Fruit fly (Drosophila melanogaster): ENCODE data around the gene CG43125.
A peak's percentile ranks its signal among the peaks of the same experiment; 100 is the strongest.

CG43125 gene

DNA sequence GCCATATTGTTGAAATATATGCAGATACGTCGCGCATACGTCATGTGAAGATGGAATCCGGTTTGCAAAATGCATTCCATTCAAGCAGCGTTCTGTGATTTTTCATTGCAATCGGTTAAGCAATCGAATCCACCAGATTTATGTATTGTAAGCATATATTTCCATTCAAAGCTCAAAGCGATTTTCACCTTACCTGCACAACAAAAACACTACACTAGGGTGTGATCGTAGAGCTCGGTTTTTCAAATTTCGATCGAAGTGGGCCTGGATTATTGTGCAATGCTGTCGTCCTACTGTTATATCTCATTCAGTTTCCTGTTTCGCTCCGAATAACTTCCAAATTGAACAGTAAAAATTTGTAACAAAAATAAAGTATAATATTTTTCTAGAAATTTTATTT is 27.6 kb upstream of the CG43125 start, which contains the start of gene Mst98Ca:
Gene Mst98Ca, plus strand, starts transcription at position 301 of the 400 bp plus-strand sequence.
- TF ChIP-seq CG4496 (GFP tag; IDR thresholded peaks at IDR 0.05) (no peak), Pif1A (GFP tag; optimal IDR thresholded peaks at IDR 0.05) (no peak)

DNA sequence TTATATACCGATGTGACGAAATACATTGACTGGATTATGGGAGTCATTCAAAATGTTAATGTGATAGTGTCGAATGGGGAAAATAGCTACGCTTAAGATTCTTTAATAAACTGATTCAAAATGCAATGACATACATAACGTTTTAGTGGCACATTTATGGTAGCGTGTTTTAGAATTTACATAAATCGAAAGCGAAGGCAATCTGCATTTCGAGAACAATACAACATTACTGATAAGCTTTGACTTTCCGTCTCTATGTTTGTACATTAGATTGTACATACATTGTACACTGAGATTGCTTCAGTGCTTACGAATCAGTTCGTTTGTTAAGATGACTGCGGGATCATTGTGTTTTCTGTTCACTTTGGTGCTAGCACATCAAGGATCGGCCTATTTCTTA is 20.0 kb upstream of the CG43125 start, which contains the start of gene CG34437:
Gene CG34437, plus strand, starts transcription at position 301 of the 400 bp plus-strand sequence.
- no peak for TF ChIP-seq Pif1A (GFP tag; optimal IDR thresholded peaks at IDR 0.05)
- TF ChIP-seq Ets98B (GFP tag; IDR thresholded peaks at IDR 0.05): no peak
- no peak for TF ChIP-seq CG12605 (GFP tag; IDR thresholded peaks at IDR 0.05)
- no peak for TF ChIP-seq gl (tag; optimal IDR thresholded peaks at IDR 0.05)
- TF ChIP-seq EcR (GFP tag; optimal IDR thresholded peaks at IDR 0.05): no peak
- TF ChIP-seq CG4496 (GFP tag; IDR thresholded peaks at IDR 0.05): no peak
- TF ChIP-seq D1 (tag; optimal IDR thresholded peaks at IDR 0.05): no peak
- TF ChIP-seq CG14655 (GFP tag; optimal IDR thresholded peaks at IDR 0.05): no peak
- TF ChIP-seq CG8159 (tag; optimal IDR thresholded peaks at IDR 0.05): no peak
- TF ChIP-seq CG8301 (tag; optimal IDR thresholded peaks at IDR 0.05): no peak
- TF ChIP-seq rn (GFP tag; IDR thresholded peaks at IDR 0.05): no peak
- TF ChIP-seq fd96Ca (GFP tag; IDR thresholded peaks at IDR 0.05): no peak
- no peak for TF ChIP-seq CG13204 (GFP tag; optimal IDR thresholded peaks at IDR 0.05)
- TF ChIP-seq CG32121 (GFP tag; IDR thresholded peaks at IDR 0.05): no peak
- TF ChIP-seq CG17806 (tag; optimal IDR thresholded peaks at IDR 0.05): no peak
- TF ChIP-seq CG10348 (GFP tag; IDR thresholded peaks at IDR 0.05): no peak
- TF ChIP-seq Pif1B (GFP tag; optimal IDR thresholded peaks at IDR 0.05): no peak
- TF ChIP-seq CG15710 (tag; optimal IDR thresholded peaks at IDR 0.05): no peak
- no peak for TF ChIP-seq Snoo (tag; optimal IDR thresholded peaks at IDR 0.05)
- TF ChIP-seq CG34367 (tag; optimal IDR thresholded peaks at IDR 0.05): no peak

DNA sequence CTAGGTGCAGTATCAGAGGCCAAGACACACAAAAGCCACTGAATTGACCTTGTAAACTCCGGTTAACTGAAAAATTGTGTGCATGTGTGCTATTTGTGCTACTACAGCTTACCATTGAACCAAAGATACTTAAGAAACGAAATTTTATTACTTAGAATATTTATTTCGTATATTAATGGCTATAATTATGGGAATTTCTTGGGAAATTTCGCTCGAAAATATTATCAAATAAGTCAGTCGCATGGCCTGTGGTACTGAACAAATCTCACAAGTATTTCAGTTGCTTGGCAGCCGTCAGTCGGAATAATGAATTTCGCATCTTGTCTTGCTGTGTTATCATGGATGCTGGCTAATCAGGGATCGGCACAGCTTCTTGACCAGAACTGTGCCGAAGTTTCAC is 18.9 kb upstream of the CG43125 start, which contains the start of gene CG34436:
Gene CG34436, plus strand, starts transcription at position 301 of the 400 bp plus-strand sequence.
- TF ChIP-seq Pif1B (GFP tag; optimal IDR thresholded peaks at IDR 0.05) (no peak), CG9948 (tag; optimal IDR thresholded peaks at IDR 0.05) (no peak), CG12605 (GFP tag; IDR thresholded peaks at IDR 0.05) (no peak), CG14655 (GFP tag; optimal IDR thresholded peaks at IDR 0.05) (no peak)

DNA sequence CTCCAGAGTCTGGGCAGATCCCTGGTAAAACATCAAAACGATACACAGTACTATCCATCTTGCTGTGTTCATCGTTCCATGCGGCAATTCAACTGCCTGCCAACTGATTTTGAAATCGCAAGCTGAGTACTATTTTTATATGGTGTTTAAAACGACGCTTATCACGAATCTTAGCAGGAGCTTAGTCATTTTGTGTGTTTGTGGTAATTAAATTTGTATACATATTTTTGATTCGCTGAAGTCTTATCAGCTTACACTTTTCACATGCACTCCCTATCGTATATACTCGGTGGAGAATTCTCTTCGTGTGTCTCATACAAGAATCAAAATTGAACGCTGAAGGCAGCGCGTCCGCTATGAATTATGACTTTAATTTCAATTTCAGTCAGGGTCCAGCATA is 1.3 kb upstream of the CG43125 start, which contains the start of gene CG43124:
Gene CG43124, minus strand, starts transcription at position 101 of the 400 bp plus-strand sequence.
- no peak for TF ChIP-seq rn (GFP tag; IDR thresholded peaks at IDR 0.05)
- TF ChIP-seq CG4496 (GFP tag; IDR thresholded peaks at IDR 0.05): no peak
- no peak for TF ChIP-seq D1 (tag; optimal IDR thresholded peaks at IDR 0.05)
- no peak for TF ChIP-seq CG17806 (tag; optimal IDR thresholded peaks at IDR 0.05)
- TF ChIP-seq CG8159 (tag; optimal IDR thresholded peaks at IDR 0.05): no peak
- no peak for TF ChIP-seq CG32121 (GFP tag; IDR thresholded peaks at IDR 0.05)
- no peak for TF ChIP-seq CG34367 (tag; optimal IDR thresholded peaks at IDR 0.05)
- TF ChIP-seq CG9948 (tag; optimal IDR thresholded peaks at IDR 0.05): no peak
- no peak for TF ChIP-seq CG14655 (GFP tag; optimal IDR thresholded peaks at IDR 0.05)
- no peak for TF ChIP-seq Ets98B (GFP tag; IDR thresholded peaks at IDR 0.05)
- no peak for TF ChIP-seq CG8301 (tag; optimal IDR thresholded peaks at IDR 0.05)
- no peak for TF ChIP-seq CG12605 (GFP tag; IDR thresholded peaks at IDR 0.05)
- TF ChIP-seq fd96Ca (GFP tag; IDR thresholded peaks at IDR 0.05): no peak
- no peak for TF ChIP-seq Pif1B (GFP tag; optimal IDR thresholded peaks at IDR 0.05)
- no peak for TF ChIP-seq CG15710 (tag; optimal IDR thresholded peaks at IDR 0.05)
- TF ChIP-seq CG10348 (GFP tag; IDR thresholded peaks at IDR 0.05): no peak
- no peak for TF ChIP-seq Pif1A (GFP tag; optimal IDR thresholded peaks at IDR 0.05)
- no peak for TF ChIP-seq CG13204 (GFP tag; optimal IDR thresholded peaks at IDR 0.05)

DNA sequence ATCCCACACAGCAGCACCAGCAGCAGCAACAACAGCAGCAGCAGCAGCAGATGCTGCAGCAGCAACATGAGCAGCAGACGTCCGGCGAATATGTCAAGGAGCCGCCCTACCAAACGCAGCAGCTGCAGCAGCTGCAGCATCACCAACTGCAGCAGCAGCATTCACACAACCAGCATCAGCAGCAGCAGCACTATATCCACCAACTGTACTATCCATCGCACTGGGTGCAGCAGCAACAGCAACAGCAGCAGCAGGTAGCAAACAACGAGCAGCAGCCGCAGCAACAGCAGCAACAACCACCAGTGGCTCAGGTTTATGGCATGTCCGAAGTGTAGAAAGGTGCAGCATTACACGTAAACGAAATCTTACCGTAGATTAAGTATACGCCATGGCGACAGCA is 25.6 kb downstream of the CG43125 start:
- no peak for TF ChIP-seq CG34367 (tag; optimal IDR thresholded peaks at IDR 0.05)
- no peak for TF ChIP-seq CG13204 (GFP tag; optimal IDR thresholded peaks at IDR 0.05)
- no peak for TF ChIP-seq CG4496 (GFP tag; IDR thresholded peaks at IDR 0.05)
- no peak for TF ChIP-seq CG8301 (tag; optimal IDR thresholded peaks at IDR 0.05)
- TF ChIP-seq CG17806 (tag; optimal IDR thresholded peaks at IDR 0.05): no peak
- no peak for TF ChIP-seq D1 (tag; optimal IDR thresholded peaks at IDR 0.05)
- TF ChIP-seq EcR (GFP tag; optimal IDR thresholded peaks at IDR 0.05): no peak
- TF ChIP-seq CG8159 (tag; optimal IDR thresholded peaks at IDR 0.05): no peak

DNA sequence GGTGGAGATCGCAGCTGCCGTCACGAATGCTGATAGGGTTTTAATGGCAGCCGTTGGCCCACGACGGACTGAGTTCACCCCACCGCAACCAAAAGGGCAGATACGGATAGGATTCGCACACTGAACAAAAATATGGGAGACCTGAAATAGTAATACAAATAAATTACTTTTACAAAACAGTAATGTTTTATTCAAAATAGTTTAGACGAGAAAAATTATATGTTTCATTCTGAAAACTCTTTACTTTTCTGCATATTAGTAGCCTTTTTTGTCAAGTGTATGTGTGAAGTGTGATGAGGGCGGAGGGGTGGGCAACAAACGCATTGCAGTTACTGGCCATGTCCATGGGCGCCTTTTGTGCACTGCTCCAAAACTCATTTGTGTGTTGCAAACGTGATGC is 27.3 kb downstream of the CG43125 start:
- TF ChIP-seq CG8301 (tag; optimal IDR thresholded peaks at IDR 0.05) (no peak), CG8159 (tag; optimal IDR thresholded peaks at IDR 0.05) (peak; percentile 40), rn (GFP tag; IDR thresholded peaks at IDR 0.05) (no peak), CG17806 (tag; optimal IDR thresholded peaks at IDR 0.05) (no peak), CG34367 (tag; optimal IDR thresholded peaks at IDR 0.05) (peak; percentile 7), CG12605 (GFP tag; IDR thresholded peaks at IDR 0.05) (no peak), CG32121 (GFP tag; IDR thresholded peaks at IDR 0.05) (no peak), CG14655 (GFP tag; optimal IDR thresholded peaks at IDR 0.05) (peak; percentile 26), CG9948 (tag; optimal IDR thresholded peaks at IDR 0.05) (peak; percentile 38), Pif1B (GFP tag; optimal IDR thresholded peaks at IDR 0.05) (no peak), CG15710 (tag; optimal IDR thresholded peaks at IDR 0.05) (peak; percentile 42), EcR (GFP tag; optimal IDR thresholded peaks at IDR 0.05) (no peak), CG10348 (GFP tag; IDR thresholded peaks at IDR 0.05) (no peak), D1 (tag; optimal IDR thresholded peaks at IDR 0.05) (no peak), Pif1A (GFP tag; optimal IDR thresholded peaks at IDR 0.05) (no peak)
